Worm (Caenorhabditis elegans): ENCODE data around the gene F07A11.5.

Gene F07A11.5

ce11 chrII:11591558-11591957 lies 20.5 kb upstream of the F07A11.5 start:
- TF ChIP-seq xnd-1 (tag; optimal IDR thresholded peaks at IDR 0.05) (no peak), lsl-1 (GFP tag; optimal IDR thresholded peaks at IDR 0.05) (peak; percentile 53), cebp-1 (GFP tag; IDR thresholded peaks at IDR 0.05) (no peak), cebp-1 (tag; optimal IDR thresholded peaks at IDR 0.05) (peak; percentile 35)

- no peak for TF ChIP-seq nhr-179 (tag; optimal IDR thresholded peaks at IDR 0.05)
- no peak for TF ChIP-seq lir-1 (GFP tag; conservative IDR thresholded peaks at IDR 0.05)
- TF ChIP-seq ceh-58 (GFP tag; IDR thresholded peaks at IDR 0.05): no peak
- no peak for TF ChIP-seq D2030.7 (GFP tag; IDR thresholded peaks at IDR 0.05)
- no peak for TF ChIP-seq Y79H2A.3 (GFP tag; conservative IDR thresholded peaks at IDR 0.05)
- TF ChIP-seq hmg-1.2 (GFP tag; IDR thresholded peaks at IDR 0.05): no peak
- peak; percentile 55 for TF ChIP-seq him-1 (tag; optimal IDR thresholded peaks at IDR 0.05)
- TF ChIP-seq ztf-22 (GFP tag; optimal IDR thresholded peaks at IDR 0.05): no peak
- no peak for TF ChIP-seq ets-4 (GFP tag; optimal IDR thresholded peaks at IDR 0.05)
- TF ChIP-seq rpc-1 (optimal IDR thresholded peaks at IDR 0.05): no peak
- no peak for TF ChIP-seq rpc-1 (tag; optimal IDR thresholded peaks at IDR 0.05)
- TF ChIP-seq ZK185.1 (tag; optimal IDR thresholded peaks at IDR 0.05; ENCODE audit: poor library complexity, severe bottlenecking): no peak
- peak; percentile 5 for TF ChIP-seq snpc-3.4 (tag; optimal IDR thresholded peaks at IDR 0.05)
- TF ChIP-seq madf-8 (GFP tag; conservative IDR thresholded peaks at IDR 0.05): 0 out of 2 replicates have a peak, but pooled peaks have one; percentile 20
- TF ChIP-seq B0336.3 (GFP tag; IDR thresholded peaks at IDR 0.05): peak; percentile 36; the same call in 1 of the 2 replicates
- TF ChIP-seq Y95B8A.8 (GFP tag; IDR thresholded peaks at IDR 0.05): 0 out of 2 replicates have a peak, but pooled peaks have one; percentile 49
- TF ChIP-seq snpc-4 (GFP tag; optimal IDR thresholded peaks at IDR 0.05): no peak
- peak in 1 of 4 experiments; percentile 1 for TF ChIP-seq snpc-4 (tag; optimal IDR thresholded peaks at IDR 0.05)
- TF ChIP-seq hlh-12 (tag; optimal IDR thresholded peaks at IDR 0.05): no peak
- no peak for TF ChIP-seq somi-1 (GFP tag; optimal IDR thresholded peaks at IDR 0.05)
- TF ChIP-seq F33H1.4 (GFP tag; IDR thresholded peaks at IDR 0.05): no peak
- TF ChIP-seq mcd-1 (GFP tag; IDR thresholded peaks at IDR 0.05): no peak
Observed at ce11 chrII:11592023-11592422, 20.1 kb upstream of the F07A11.5 start, which contains the start of gene F07A11.1. F07A11.1 (minus strand) TSS chrII:11592123.

ce11 chrII:11595368-11595996 lies 16.6 kb upstream of the F07A11.5 start, which contains the start of gene gfat-1:
gfat-1 (minus strand) TSS chrII:11595418.
- TF ChIP-seq ccch-3 (GFP tag; optimal IDR thresholded peaks at IDR 0.05) (no peak), atf-7 (tag; optimal IDR thresholded peaks at IDR 0.05) (no peak), bed-1 (GFP tag; IDR thresholded peaks at IDR 0.05) (no peak), aptf-3 (GFP tag; IDR thresholded peaks at IDR 0.05) (no peak), chd-7 (tag; optimal IDR thresholded peaks at IDR 0.05) (no peak), sea-2 (GFP tag; IDR thresholded peaks at IDR 0.05) (no peak), hmg-1.2 (GFP tag; IDR thresholded peaks at IDR 0.05) (peak; percentile 45; the same call in 1 of the 2 replicates), die-1 (tag; optimal IDR thresholded peaks at IDR 0.05) (no peak), nfya-1 (tag; optimal IDR thresholded peaks at IDR 0.05; ENCODE audit: borderline replicate concordance, insufficient read depth) (no peak), sptf-2 (GFP tag; optimal IDR thresholded peaks at IDR 0.05) (no peak), let-607 (tag; optimal IDR thresholded peaks at IDR 0.05) (peak; percentile 32 to 52), hlh-26 (GFP tag; conservative IDR thresholded peaks at IDR 0.05) (no peak), unc-62 (GFP tag; optimal IDR thresholded peaks at IDR 0.05) (no peak), rec-8 (tag; optimal IDR thresholded peaks at IDR 0.05) (no peak), C17E4.6 (GFP tag; IDR thresholded peaks at IDR 0.05) (0 out of 2 replicates have a peak, but pooled peaks have one; percentile 45), F57A8.1 (GFP tag; optimal IDR thresholded peaks at IDR 0.05) (no peak), B0336.3 (GFP tag; IDR thresholded peaks at IDR 0.05) (no peak), C06A6.2 (GFP tag; conservative IDR thresholded peaks at IDR 0.05) (no peak), F23B12.7 (tag; optimal IDR thresholded peaks at IDR 0.05; ENCODE audit: insufficient read depth) (no peak), zfh-2 (GFP tag; conservative IDR thresholded peaks at IDR 0.05) (peak; percentile 41; the same call in 1 of the 2 replicates), attf-6 (GFP tag; IDR thresholded peaks at IDR 0.05) (no peak), him-1 (tag; optimal IDR thresholded peaks at IDR 0.05) (no peak), hlh-12 (tag; optimal IDR thresholded peaks at IDR 0.05) (no peak)

Data from whole organism, young adult.